Worm (Caenorhabditis elegans): ENCODE data around the gene F55A4.7.
A peak's percentile ranks its signal among the peaks of the same experiment; 100 is the strongest.

F55A4.7 gene

DNA sequence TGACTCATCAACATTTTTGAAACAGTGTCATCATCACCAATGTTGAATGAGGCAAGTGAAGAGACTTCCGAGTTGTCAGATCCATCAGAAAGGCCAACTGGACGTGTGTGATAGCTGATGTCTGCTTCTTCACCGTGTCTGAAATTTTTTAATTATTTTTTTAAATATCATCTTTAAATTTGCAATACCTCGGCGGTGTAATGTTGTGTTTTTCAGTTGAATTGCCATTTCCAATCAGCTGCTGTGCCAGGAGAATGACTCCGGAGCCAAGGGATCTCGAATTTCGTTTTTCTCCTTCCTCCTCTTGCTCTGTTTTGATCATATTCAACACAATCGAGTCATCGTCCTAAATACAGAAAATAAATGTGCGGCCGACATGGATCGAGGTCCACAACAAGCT, 46.8 kb upstream of the F55A4.7 start:
- TF ChIP-seq jun-1 (tag; optimal IDR thresholded peaks at IDR 0.05) (no peak), nhr-28 (tag; optimal IDR thresholded peaks at IDR 0.05) (no peak), ama-1 (optimal IDR thresholded peaks at IDR 0.05) (no peak), C04F5.9 (tag; optimal IDR thresholded peaks at IDR 0.05) (no peak), elt-3 (tag; optimal IDR thresholded peaks at IDR 0.05) (no peak), nhr-47 (tag; optimal IDR thresholded peaks at IDR 0.05) (no peak), ets-5 (GFP tag; IDR thresholded peaks at IDR 0.05) (no peak), nhr-71 (tag; optimal IDR thresholded peaks at IDR 0.05) (no peak), fkh-8 (tag; optimal IDR thresholded peaks at IDR 0.05) (no peak), egl-27 (tag; optimal IDR thresholded peaks at IDR 0.05) (no peak)

DNA sequence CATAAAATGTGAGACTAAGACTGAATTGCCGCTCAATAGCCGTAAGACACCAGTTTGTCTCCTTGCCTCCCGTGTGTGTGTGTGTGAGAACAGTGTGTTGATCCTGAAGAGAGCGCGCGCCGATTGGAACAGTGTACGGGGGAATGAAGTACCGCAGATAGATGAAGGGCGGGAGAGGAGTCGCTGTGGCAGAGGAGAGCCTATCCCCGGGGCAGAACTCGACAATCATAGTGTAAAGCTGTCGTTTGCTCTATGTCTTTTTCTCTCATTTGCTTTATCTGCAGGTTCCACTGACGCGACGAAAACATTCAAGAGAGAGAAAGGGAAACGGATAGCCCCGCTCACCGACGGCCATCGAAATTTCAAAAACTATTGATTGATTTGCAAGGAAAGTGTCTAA, 43.7 kb upstream of the F55A4.7 start:
- no peak for TF ChIP-seq ztf-4 (tag; optimal IDR thresholded peaks at IDR 0.05)
- no peak for TF ChIP-seq ceh-8 (GFP tag; optimal IDR thresholded peaks at IDR 0.05)
- TF ChIP-seq snu-23 (GFP tag; optimal IDR thresholded peaks at IDR 0.05), result peak; percentile 7
- peak; percentile 63 for TF ChIP-seq lin-14 (GFP tag; optimal IDR thresholded peaks at IDR 0.05)
- no peak for TF ChIP-seq ceh-88 (GFP tag; IDR thresholded peaks at IDR 0.05)
- TF ChIP-seq hpl-2 (GFP tag; optimal IDR thresholded peaks at IDR 0.05), result no peak
- TF ChIP-seq blmp-1 (tag; optimal IDR thresholded peaks at IDR 0.05), result no peak
- peak; percentile 44 for TF ChIP-seq dsc-1 (tag; optimal IDR thresholded peaks at IDR 0.05)
- TF ChIP-seq nhr-71 (tag; optimal IDR thresholded peaks at IDR 0.05), result peak; percentile 17
- peak in 1 of 2 experiments; percentile 10 for TF ChIP-seq lsy-2 (tag; optimal IDR thresholded peaks at IDR 0.05)
- TF ChIP-seq skn-1 (tag; optimal IDR thresholded peaks at IDR 0.05), result peak; percentile 16
- no peak for TF ChIP-seq pax-3 (tag; optimal IDR thresholded peaks at IDR 0.05)
- TF ChIP-seq rnt-1 (tag; optimal IDR thresholded peaks at IDR 0.05), result peak; percentile 59
- TF ChIP-seq nhr-20 (tag; optimal IDR thresholded peaks at IDR 0.05), result no peak
- TF ChIP-seq nhr-19 (GFP tag; conservative IDR thresholded peaks at IDR 0.05), result peak; percentile 17; the same call in 1 of the 2 replicates
- TF ChIP-seq unc-98 (GFP tag; IDR thresholded peaks at IDR 0.05), result no peak
- no peak for TF ChIP-seq fkh-10 (GFP tag; optimal IDR thresholded peaks at IDR 0.05)
- no peak for TF ChIP-seq irx-1 (tag; optimal IDR thresholded peaks at IDR 0.05)
- no peak for TF ChIP-seq jun-1 (tag; optimal IDR thresholded peaks at IDR 0.05)
- no peak for TF ChIP-seq lin-39 (tag; optimal IDR thresholded peaks at IDR 0.05)
- TF ChIP-seq lin-13 (GFP tag; optimal IDR thresholded peaks at IDR 0.05), result no peak
- TF ChIP-seq mdl-1 (tag; optimal IDR thresholded peaks at IDR 0.05), result peak in 1 of 2 experiments; percentile 2
- TF ChIP-seq nhr-237 (tag; optimal IDR thresholded peaks at IDR 0.05), result no peak

- no peak for TF ChIP-seq C04F5.9 (tag; optimal IDR thresholded peaks at IDR 0.05)
- no peak for TF ChIP-seq nhr-20 (tag; optimal IDR thresholded peaks at IDR 0.05)
- peak; percentile 45 for TF ChIP-seq nhr-71 (tag; optimal IDR thresholded peaks at IDR 0.05)
- TF ChIP-seq dsc-1 (tag; optimal IDR thresholded peaks at IDR 0.05), result peak; percentile 1
- peak; percentile 35 for TF ChIP-seq pag-3 (tag; optimal IDR thresholded peaks at IDR 0.05; ENCODE audit: borderline replicate concordance, insufficient read depth)
- TF ChIP-seq skn-1 (tag; optimal IDR thresholded peaks at IDR 0.05), result peak; percentile 74
- TF ChIP-seq nhr-11 (tag; optimal IDR thresholded peaks at IDR 0.05), result no peak
- peak in 1 of 2 experiments; percentile 24 for TF ChIP-seq lsy-2 (tag; optimal IDR thresholded peaks at IDR 0.05)
- TF ChIP-seq lin-14 (GFP tag; optimal IDR thresholded peaks at IDR 0.05), result peak; percentile 34
- peak; percentile 27 for TF ChIP-seq rnt-1 (tag; optimal IDR thresholded peaks at IDR 0.05)
Observed at ce11 chrX:1080549-1080948, 42.3 kb upstream of the F55A4.7 start, which contains the start of gene pfn-3. pfn-3 (minus strand) TSS chrX:1080649.

DNA sequence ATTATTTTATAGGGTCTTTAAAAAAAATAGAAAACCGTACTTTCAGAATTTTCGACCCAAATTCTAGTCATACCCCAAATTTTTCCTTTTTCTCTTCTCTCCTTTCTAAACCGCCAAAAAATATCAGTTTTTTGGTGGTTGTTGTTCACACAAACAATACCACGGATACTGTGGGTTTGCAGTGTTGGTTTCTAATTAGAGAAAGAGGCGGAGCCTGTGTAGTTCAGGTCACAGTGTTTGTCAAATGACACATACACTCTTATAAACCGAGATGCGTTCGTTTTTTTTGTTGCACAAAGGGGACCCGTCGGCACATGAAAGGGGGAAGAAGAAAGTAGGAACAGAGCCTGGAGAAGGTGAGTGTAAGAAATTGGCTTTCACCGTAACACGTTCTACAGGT, 33.9 kb upstream of the F55A4.7 start, which contains the start of gene lim-6:
Gene lim-6 (plus strand): TSS at position 301 of the 400 bp plus-strand sequence.
- TF ChIP-seq sox-4 (tag; optimal IDR thresholded peaks at IDR 0.05), result no peak
- no peak for TF ChIP-seq hpl-2 (GFP tag; optimal IDR thresholded peaks at IDR 0.05)
- TF ChIP-seq lin-13 (GFP tag; optimal IDR thresholded peaks at IDR 0.05), result no peak
- no peak for TF ChIP-seq unc-130 (tag; optimal IDR thresholded peaks at IDR 0.05)
- TF ChIP-seq aly-2 (tag; optimal IDR thresholded peaks at IDR 0.05), result no peak
- no peak for TF ChIP-seq tbx-2 (tag; optimal IDR thresholded peaks at IDR 0.05)
- TF ChIP-seq dsc-1 (tag; optimal IDR thresholded peaks at IDR 0.05), result no peak
- no peak for TF ChIP-seq irx-1 (tag; optimal IDR thresholded peaks at IDR 0.05)
- no peak for TF ChIP-seq lin-39 (tag; optimal IDR thresholded peaks at IDR 0.05)
- no peak for TF ChIP-seq lin-14 (GFP tag; optimal IDR thresholded peaks at IDR 0.05)
- no peak for TF ChIP-seq nhr-84 (tag; optimal IDR thresholded peaks at IDR 0.05)
- TF ChIP-seq C34B4.2 (tag; optimal IDR thresholded peaks at IDR 0.05), result no peak
- no peak for TF ChIP-seq lir-3 (tag; optimal IDR thresholded peaks at IDR 0.05; ENCODE audit: poor library complexity)
- TF ChIP-seq mdl-1 (tag; optimal IDR thresholded peaks at IDR 0.05), result no peak
- TF ChIP-seq hlh-4 (tag; optimal IDR thresholded peaks at IDR 0.05), result no peak
- no peak for TF ChIP-seq ces-1 (GFP tag; optimal IDR thresholded peaks at IDR 0.05)
- TF ChIP-seq ets-5 (GFP tag; IDR thresholded peaks at IDR 0.05), result no peak
